Worm (Caenorhabditis elegans) whole organism, L4 larva: ENCODE measurements around the gene C04A2.15.
A peak's percentile ranks its signal among the peaks of the same experiment; 100 is the strongest.

Experiments used
- D1046.2 ChIP-seq: fragments of 200-800 bp; sonication (Bioruptor generic); IDR thresholded peaks from 2 replicates; pipeline ENCODE4 v1.3.6; 2022; ENCODE audit warnings: missing genetic modification characterization, missing compliant biosample characterization
- F44E2.7 ChIP-seq: fragments of 200-800 bp; sonication (Bioruptor generic); IDR thresholded peaks from 2 replicates; pipeline ENCODE4 v2.1.2; 2022; ENCODE audit warnings: missing genetic modification characterization, missing compliant biosample characterization
- F49E8.2 ChIP-seq: sonication (generic microtip); optimal IDR thresholded peaks from 2 replicates; lab custom pipeline; 2016; ENCODE audit warnings: missing compliant biosample characterization, mild to moderate bottlenecking, missing genetic modification characterization, borderline replicate concordance
- T26A8.4 ChIP-seq: fragments of 200-800 bp; sonication (Bioruptor generic); IDR thresholded peaks from 2 replicates; pipeline ENCODE4 v1.3.6; 2022; ENCODE audit warnings: missing genetic modification characterization, missing compliant biosample characterization
- ZK337.2 ChIP-seq: fragments of 200-800 bp; sonication (Bioruptor generic); IDR thresholded peaks from 2 replicates; pipeline ENCODE4 v1.3.6; 2022; ENCODE audit warnings: missing genetic modification reagents, missing genetic modification characterization, missing compliant biosample characterization
- aha-1 ChIP-seq: fragments of 150-350 bp; peaks from one replicate; lab custom pipeline; 2014; ENCODE audit warnings: missing biosample characterization, missing genetic modification characterization
- arid-1 ChIP-seq: fragments of 200-800 bp; sonication (Bioruptor generic); conservative IDR thresholded peaks from 2 replicates; pipeline ENCODE4 v1.3.6; 2022; ENCODE audit warnings: missing genetic modification reagents, missing genetic modification characterization, missing compliant biosample characterization
- attf-4 ChIP-seq: sonication (generic microtip); optimal IDR thresholded peaks from 3 replicates; lab custom pipeline; 2017; ENCODE audit warnings: missing biosample characterization, missing genetic modification characterization
- ceh-20 ChIP-seq: fragments of 200-800 bp; sonication (Bioruptor generic); IDR thresholded peaks from 2 replicates; pipeline ENCODE4 v1.3.6; 2022; ENCODE audit warnings: missing genetic modification reagents, missing genetic modification characterization, missing compliant biosample characterization
- cey-2 ChIP-seq: sonication (generic microtip); optimal IDR thresholded peaks from 3 replicates; lab custom pipeline; 2017; ENCODE audit warnings: missing genetic modification characterization, mild to moderate bottlenecking, missing compliant biosample characterization, antibody characterized with exemption, borderline replicate concordance; ENCODE audit not compliant: insufficient read depth
- daf-16 ChIP-seq, 3 experiments: sonication (generic microtip); optimal IDR thresholded peaks; 2 replicates each; lab custom pipeline; 2016 to 2017; ENCODE audit warnings: missing genetic modification characterization in 3 of 3, missing genetic modification reagents in 3 of 3, mild to moderate bottlenecking in 2 of 3, missing compliant biosample characterization in 2 of 3, missing biosample characterization in 1 of 3, moderate library complexity in 1 of 3
- dmd-6 ChIP-seq: fragments of 200-800 bp; sonication (Bioruptor generic); IDR thresholded peaks from 2 replicates; pipeline ENCODE4 v1.3.6; 2022; ENCODE audit warnings: missing genetic modification reagents, missing genetic modification characterization, missing compliant biosample characterization
- dmd-8 ChIP-seq: fragments of 200-800 bp; sonication (Bioruptor generic); IDR thresholded peaks from 2 replicates; pipeline ENCODE4 v1.3.6; 2022; ENCODE audit warnings: missing genetic modification characterization, missing compliant biosample characterization
- dmd-9 ChIP-seq: fragments of 200-800 bp; sonication (Bioruptor generic); IDR thresholded peaks from 2 replicates; pipeline ENCODE4 v1.3.6; 2022; ENCODE audit warnings: missing genetic modification reagents, missing genetic modification characterization, missing compliant biosample characterization
- dve-1 ChIP-seq: sonication (generic microtip); optimal IDR thresholded peaks from 2 replicates; lab custom pipeline; 2017; ENCODE audit warnings: antibody characterized with exemption, mild to moderate bottlenecking, missing genetic modification characterization, missing compliant biosample characterization; ENCODE audit not compliant: insufficient read depth
- egl-43 ChIP-seq: fragments of 200-800 bp; sonication (Bioruptor generic); IDR thresholded peaks from 2 replicates; pipeline ENCODE4 v1.3.6; 2022; ENCODE audit warnings: missing genetic modification reagents, missing genetic modification characterization, missing compliant biosample characterization
- gei-8 ChIP-seq: fragments of 200-800 bp; sonication (Bioruptor generic); optimal IDR thresholded peaks from 2 replicates; lab custom pipeline; 2018; ENCODE audit warnings: mild to moderate bottlenecking, missing genetic modification characterization, missing compliant biosample characterization
- hif-1 ChIP-seq, 2 experiments: sonication (generic microtip); optimal IDR thresholded peaks; 2 replicates each; lab custom pipeline; 2016 to 2017; ENCODE audit warnings: missing compliant biosample characterization in 2 of 2, missing genetic modification characterization in 2 of 2, missing genetic modification reagents in 2 of 2, missing genotype in 2 of 2, mild to moderate bottlenecking in 1 of 2
- hlh-11 ChIP-seq: fragments of 200-800 bp; sonication (Bioruptor generic); optimal IDR thresholded peaks from 2 replicates; lab custom pipeline; 2018; ENCODE audit warnings: mild to moderate bottlenecking, missing genetic modification characterization, missing compliant biosample characterization
- hlh-30 ChIP-seq: sonication (generic microtip); optimal IDR thresholded peaks from 2 replicates; lab custom pipeline; 2017; ENCODE audit warnings: antibody characterized with exemption, mild to moderate bottlenecking, missing genetic modification characterization, missing compliant biosample characterization; ENCODE audit not compliant: insufficient read depth
- hmg-1.1 ChIP-seq: fragments of 200-800 bp; sonication (Bioruptor generic); IDR thresholded peaks from 2 replicates; pipeline ENCODE4 v1.3.6; 2022; ENCODE audit warnings: missing genetic modification reagents, missing genetic modification characterization, missing compliant biosample characterization
- jun-1 ChIP-seq: fragments of 150-350 bp; optimal IDR thresholded peaks from 2 replicates; lab custom pipeline; 2014; ENCODE audit warnings: missing biosample characterization, missing genetic modification reagents, missing genetic modification characterization
- lin-39 ChIP-seq: fragments of 150-350 bp; optimal IDR thresholded peaks from 2 replicates; lab custom pipeline; 2014; ENCODE audit warnings: missing biosample characterization, missing genetic modification reagents, missing genetic modification characterization
- lsy-2 ChIP-seq, 2 experiments: fragments of 150-350 bp in 1 of 2; sonication (generic microtip) in 1 of 2; optimal IDR thresholded peaks; 2 replicates each; lab custom pipeline; 2014 to 2017; ENCODE audit warnings: missing biosample characterization in 2 of 2, missing genetic modification characterization in 2 of 2
- madf-9 ChIP-seq: fragments of 200-800 bp; sonication (Bioruptor generic); conservative IDR thresholded peaks from 2 replicates; pipeline ENCODE4 v1.3.6; 2022; ENCODE audit warnings: missing genetic modification reagents, missing genetic modification characterization, missing compliant biosample characterization
- mdl-1 ChIP-seq, 2 experiments: fragments of 150-350 bp in 1 of 2; sonication (generic microtip) in 1 of 2; optimal IDR thresholded peaks; 2 replicates each; lab custom pipeline; 2014 to 2017; ENCODE audit warnings: missing biosample characterization in 2 of 2, missing genetic modification characterization in 2 of 2
- mep-1 ChIP-seq: fragments of 150-350 bp; sonication (generic microtip); optimal IDR thresholded peaks from 3 replicates; lab custom pipeline; 2014; ENCODE audit warnings: missing biosample characterization, missing genetic modification characterization
- mes-2 ChIP-seq: sonication (generic microtip); optimal IDR thresholded peaks from 2 replicates; lab custom pipeline; 2016; ENCODE audit warnings: missing genotype, mild to moderate bottlenecking, missing genetic modification characterization, missing compliant biosample characterization; ENCODE audit not compliant: poor library complexity, severe bottlenecking
- mxl-3 ChIP-seq: fragments of 200-800 bp; sonication (Bioruptor generic); optimal IDR thresholded peaks from 2 replicates; lab custom pipeline; 2018; ENCODE audit warnings: mild to moderate bottlenecking, missing genetic modification characterization, missing compliant biosample characterization
- nhr-102 ChIP-seq: sonication (generic microtip); optimal IDR thresholded peaks from 2 replicates; lab custom pipeline; 2016; ENCODE audit warnings: mild to moderate bottlenecking, missing genetic modification characterization, moderate library complexity, missing compliant biosample characterization
- nhr-11 ChIP-seq: fragments of 150-350 bp; optimal IDR thresholded peaks from 2 replicates; lab custom pipeline; 2014; ENCODE audit warnings: missing biosample characterization, missing genetic modification characterization
- nhr-28 ChIP-seq: fragments of 150-350 bp; optimal IDR thresholded peaks from 2 replicates; lab custom pipeline; 2014; ENCODE audit warnings: missing biosample characterization, missing genetic modification characterization
- nhr-42 ChIP-seq: fragments of 200-800 bp; sonication (Bioruptor generic); IDR thresholded peaks from 2 replicates; pipeline ENCODE4 v1.3.6; 2022; ENCODE audit warnings: missing genetic modification characterization, missing compliant biosample characterization
- nhr-48 ChIP-seq: sonication (generic microtip); optimal IDR thresholded peaks from 2 replicates; lab custom pipeline; 2016; ENCODE audit warnings: mild to moderate bottlenecking, missing genetic modification characterization, missing compliant biosample characterization
- nhr-77 ChIP-seq: fragments of 150-350 bp; optimal IDR thresholded peaks from 2 replicates; lab custom pipeline; 2014; ENCODE audit warnings: missing biosample characterization, missing genetic modification characterization
- pqm-1 ChIP-seq: sonication (generic microtip); optimal IDR thresholded peaks from 2 replicates; lab custom pipeline; 2017; ENCODE audit warnings: missing biosample characterization, missing genetic modification characterization
- rbr-2 ChIP-seq: sonication (generic microtip); optimal IDR thresholded peaks from 2 replicates; lab custom pipeline; 2016; ENCODE audit warnings: missing genotype, missing genetic modification characterization, missing compliant biosample characterization
- skn-1 ChIP-seq: fragments of 150-350 bp; optimal IDR thresholded peaks from 2 replicates; lab custom pipeline; 2014; ENCODE audit warnings: missing biosample characterization, missing genetic modification characterization
- snpc-4 ChIP-seq: fragments of 150-350 bp; optimal IDR thresholded peaks from 2 replicates; lab custom pipeline; 2014; ENCODE audit warnings: missing biosample characterization, missing genetic modification characterization
- tag-97 ChIP-seq: fragments of 200-800 bp; sonication (Bioruptor generic); IDR thresholded peaks from 2 replicates; pipeline ENCODE4 v1.3.6; 2022; ENCODE audit warnings: missing genetic modification characterization, missing compliant biosample characterization
- tra-1 ChIP-seq: fragments of 200-800 bp; sonication (Bioruptor generic); IDR thresholded peaks from 2 replicates; pipeline ENCODE4 v1.3.6; 2022; ENCODE audit warnings: missing genetic modification reagents, missing genetic modification characterization, missing compliant biosample characterization
- unc-130 ChIP-seq: sonication (generic microtip); optimal IDR thresholded peaks from 2 replicates; lab custom pipeline; 2016; ENCODE audit warnings: missing genetic modification reagents, missing genetic modification characterization, missing compliant biosample characterization
- unc-39 ChIP-seq: sonication (generic microtip); optimal IDR thresholded peaks from 2 replicates; lab custom pipeline; 2017; ENCODE audit warnings: missing biosample characterization, missing genetic modification characterization
- unc-62 ChIP-seq, 3 experiments: fragments of 150-350 bp in 1 of 3; sonication (generic microtip); optimal IDR thresholded peaks in 2 of 3; peaks in 1 of 3; 1 replicate in 1 of 3; 2 replicates in 2 of 3; lab custom pipeline; 2014 to 2017; ENCODE audit warnings: missing biosample characterization in 3 of 3, missing genetic modification characterization in 3 of 3, missing genetic modification reagents in 3 of 3, missing genotype in 1 of 3
- ztf-11 ChIP-seq: fragments of 150-350 bp; optimal IDR thresholded peaks from 2 replicates; lab custom pipeline; 2014; ENCODE audit warnings: missing biosample characterization, missing genetic modification characterization

The C04A2.15 gene

DNA sequence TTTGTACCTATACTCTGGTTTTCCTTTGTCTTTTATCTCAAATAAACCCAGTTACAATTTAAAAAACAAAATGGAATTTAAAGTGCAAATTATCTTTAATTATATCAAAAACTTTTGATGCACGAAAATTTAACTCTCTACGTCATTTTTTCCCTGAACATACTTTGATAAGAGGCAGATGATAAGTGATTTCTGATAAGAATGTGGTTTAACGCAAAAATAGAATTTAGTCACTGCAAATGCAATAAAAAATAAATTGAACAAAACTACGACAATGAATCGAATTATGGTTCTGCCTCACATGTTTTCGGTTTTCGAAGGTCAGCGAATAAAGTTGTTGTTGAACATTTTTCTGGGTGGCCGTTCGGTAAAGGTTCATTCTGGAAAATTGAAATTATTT lies 30.2 kb upstream of the C04A2.15 start (continued):
- TF ChIP-seq snpc-4 (tag; lab: Kevin White, UChicago) (no peak), dmd-8 (GFP tag; lab: Robert Waterston, UW) (no peak), nhr-48 (tag; lab: Kevin White, UChicago) (no peak), nhr-77 (tag; lab: Kevin White, UChicago) (peak; percentile 74), dmd-9 (GFP tag; lab: Robert Waterston, UW) (no peak)

DNA sequence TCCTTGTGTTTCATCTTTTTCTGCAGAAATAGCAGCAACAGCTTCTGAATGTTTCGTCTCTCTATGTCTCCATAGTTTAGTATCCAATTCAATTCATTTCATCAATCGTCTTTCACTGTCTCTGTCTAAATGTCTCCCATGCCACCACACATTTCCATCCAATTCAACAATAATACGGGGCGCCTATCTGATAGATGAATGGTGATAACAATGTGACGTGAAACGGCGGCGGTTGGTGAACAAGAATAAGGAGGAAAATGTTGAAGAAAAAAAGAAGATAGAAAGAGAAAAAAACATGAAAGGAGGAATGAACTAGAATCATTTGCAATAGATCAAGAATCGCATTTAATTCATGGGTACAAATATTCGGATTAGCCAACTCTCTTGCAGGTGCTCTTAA lies 29.7 kb upstream of the C04A2.15 start:
- TF ChIP-seq nhr-42 (GFP tag; lab: Robert Waterston, UW) (no peak), attf-4 (no peak), tra-1 (peak; percentile 94), pqm-1 (tag; lab: Kevin White, UChicago) (peak; percentile 80), daf-16 (GFP tag; optimal IDR thresholded peaks at IDR 0.05; lab: Kevin White, UChicago) (peak in 1 of 2 experiments; percentile 44), daf-16 (tag; optimal IDR thresholded peaks at IDR 0.05; lab: Kevin White, UChicago) (peak; percentile 30), ztf-11 (tag; lab: Kevin White, UChicago) (no peak), nhr-48 (tag; lab: Kevin White, UChicago) (peak; percentile 78), mxl-3 (GFP tag; lab: Kevin White, UChicago) (peak; percentile 87), hif-1 (tag; optimal IDR thresholded peaks at IDR 0.05; lab: Kevin White, UChicago) (peak in 1 of 2 experiments; percentile 12), nhr-28 (tag; lab: Kevin White, UChicago) (peak; percentile 92), rbr-2 (tag; lab: Kevin White, UChicago) (no peak), ceh-20 (peak; percentile 60; the same call in 1 of the 2 replicates), hlh-30 (peak; percentile 68), hlh-11 (tag; lab: Kevin White, UChicago) (peak; percentile 89), D1046.2 (GFP tag; lab: Robert Waterston, UW) (no peak), hmg-1.1 (GFP tag; lab: Robert Waterston, UW) (0 out of 2 replicates have a peak, but pooled peaks have one; percentile 20), unc-62 (GFP tag; optimal IDR thresholded peaks at IDR 0.05 in 1 of 2; lab: Kevin White, UChicago) (peak in 1 of 2 experiments; percentile 99), unc-62 (tag; optimal IDR thresholded peaks at IDR 0.05; lab: Kevin White, UChicago) (no peak), madf-9 (GFP tag; lab: Robert Waterston, UW) (no peak), aha-1 (peak; percentile 97), dve-1 (tag; lab: Kevin White, UChicago) (peak; percentile 71), unc-39 (no peak), F44E2.7 (GFP tag; lab: Robert Waterston, UW) (no peak), mes-2 (tag; lab: Kevin White, UChicago) (peak; percentile 46), mep-1 (tag; lab: Kevin White, UChicago) (peak; percentile 61), tag-97 (no peak), jun-1 (tag; lab: Kevin White, UChicago) (no peak), mdl-1 (tag; optimal IDR thresholded peaks at IDR 0.05; lab: Kevin White, UChicago) (peak; percentile 1 to 87), egl-43 (GFP tag; lab: Robert Waterston, UW) (no peak), cey-2 (tag; lab: Kevin White, UChicago) (peak; percentile 87), T26A8.4 (GFP tag; lab: Robert Waterston, UW) (no peak), dmd-6 (GFP tag; lab: Robert Waterston, UW) (peak; percentile 80), nhr-11 (peak; percentile 64), skn-1 (tag; lab: Kevin White, UChicago) (no peak), nhr-102 (tag; lab: Kevin White, UChicago) (no peak), nhr-77 (tag; lab: Kevin White, UChicago) (no peak), ZK337.2 (GFP tag; lab: Robert Waterston, UW) (no peak), unc-130 (GFP tag; lab: Kevin White, UChicago) (no peak), lsy-2 (tag; optimal IDR thresholded peaks at IDR 0.05; lab: Kevin White, UChicago) (peak; percentile 58 to 64), lin-39 (tag; lab: Kevin White, UChicago) (no peak), F49E8.2 (tag; lab: Kevin White, UChicago) (no peak), arid-1 (GFP tag; lab: Robert Waterston, UW) (no peak), gei-8 (GFP tag; lab: Kevin White, UChicago) (peak; percentile 13)
